Worm (Caenorhabditis elegans) whole organism, L1 larva: ENCODE measurements around the gene sra-29.

ENCODE experiments used
- C04F5.9 ChIP-seq: sonication (generic microtip); optimal IDR thresholded peaks from 2 replicates; lab custom pipeline; 2016; ENCODE audit warnings: missing genetic modification characterization, missing compliant biosample characterization
- C16A3.4 ChIP-seq: fragments of 150-350 bp; optimal IDR thresholded peaks from 2 replicates; lab custom pipeline; 2014; ENCODE audit warnings: missing biosample characterization, missing genetic modification characterization
- Y116A8C.19 ChIP-seq: sonication (generic microtip); optimal IDR thresholded peaks from 2 replicates; lab custom pipeline; 2016; ENCODE audit warnings: missing compliant biosample characterization, missing genetic modification characterization, borderline replicate concordance
- alr-1 ChIP-seq: fragments of 200-800 bp; sonication (Bioruptor generic); optimal IDR thresholded peaks from 2 replicates; lab custom pipeline; 2018; ENCODE audit warnings: borderline replicate concordance, mild to moderate bottlenecking, missing genetic modification characterization, missing compliant biosample characterization
- ama-1 ChIP-seq: fragments of 150-350 bp; optimal IDR thresholded peaks from 2 replicates; lab custom pipeline; 2014
- ceh-63 ChIP-seq: fragments of 200-800 bp; sonication (Bioruptor generic); optimal IDR thresholded peaks from 2 replicates; lab custom pipeline; 2018; ENCODE audit warnings: mild to moderate bottlenecking, missing genetic modification characterization, missing compliant biosample characterization
- ceh-8 ChIP-seq: fragments of 200-800 bp; sonication (Bioruptor generic); optimal IDR thresholded peaks from 2 replicates; lab custom pipeline; 2018; ENCODE audit warnings: mild to moderate bottlenecking, missing genetic modification characterization, moderate library complexity, missing compliant biosample characterization
- dpl-1 ChIP-seq, 3 experiments: fragments of 150-350 bp in 2 of 3; sonication (generic microtip) in 1 of 3; optimal IDR thresholded peaks; 2 replicates each; lab custom pipeline; 2014 to 2017; ENCODE audit warnings: missing biosample characterization in 3 of 3, missing genetic modification characterization in 3 of 3, missing genetic modification reagents in 3 of 3
- efl-3 ChIP-seq: fragments of 200-800 bp; sonication (Bioruptor generic); optimal IDR thresholded peaks from 2 replicates; lab custom pipeline; 2018; ENCODE audit warnings: mild to moderate bottlenecking, missing genetic modification characterization, missing compliant biosample characterization
- egl-13 ChIP-seq: sonication (generic microtip); optimal IDR thresholded peaks from 2 replicates; lab custom pipeline; 2016; ENCODE audit warnings: missing genotype, missing genetic modification reagents, missing genetic modification characterization, missing compliant biosample characterization
- egl-27 ChIP-seq, 2 experiments: fragments of 150-350 bp in 1 of 2; sonication (generic microtip); optimal IDR thresholded peaks; 3 replicates each; lab custom pipeline; 2017 to 2018; ENCODE audit warnings: missing biosample characterization in 2 of 2, missing genetic modification characterization in 2 of 2, missing genetic modification reagents in 2 of 2
- elt-3 ChIP-seq, 6 experiments: fragments of 150-350 bp in 1 of 6; sonication (generic microtip); optimal IDR thresholded peaks; 2 replicates each; lab custom pipeline; 2017 to 2018; ENCODE audit warnings: missing biosample characterization in 6 of 6, missing genetic modification characterization in 6 of 6, inconsistent platforms in 1 of 6
- ets-5 ChIP-seq: fragments of 200-800 bp; sonication (Bioruptor generic); IDR thresholded peaks from 2 replicates; pipeline ENCODE4 v1.3.6; 2022; ENCODE audit warnings: missing genetic modification characterization, missing compliant biosample characterization
- fkh-4 ChIP-seq: sonication (generic microtip); optimal IDR thresholded peaks from 2 replicates; lab custom pipeline; 2016; ENCODE audit warnings: missing compliant biosample characterization, missing genetic modification characterization, borderline replicate concordance
- fkh-8 ChIP-seq: sonication (generic microtip); optimal IDR thresholded peaks from 2 replicates; lab custom pipeline; 2016; ENCODE audit warnings: mild to moderate bottlenecking, missing genetic modification characterization, missing compliant biosample characterization
- fos-1 ChIP-seq: fragments of 150-350 bp; optimal IDR thresholded peaks from 2 replicates; lab custom pipeline; 2014; ENCODE audit warnings: missing biosample characterization, missing genetic modification characterization
- hlh-4 ChIP-seq: sonication (generic microtip); optimal IDR thresholded peaks from 2 replicates; lab custom pipeline; 2016; ENCODE audit warnings: mild to moderate bottlenecking, missing genetic modification characterization, missing compliant biosample characterization
- irx-1 ChIP-seq: sonication (generic microtip); optimal IDR thresholded peaks from 2 replicates; lab custom pipeline; 2016; ENCODE audit warnings: missing genetic modification characterization, missing compliant biosample characterization
- jun-1 ChIP-seq: fragments of 150-350 bp; optimal IDR thresholded peaks from 2 replicates; lab custom pipeline; 2014; ENCODE audit warnings: missing biosample characterization, missing genetic modification reagents, missing genetic modification characterization
- lin-13 ChIP-seq: fragments of 150-350 bp; optimal IDR thresholded peaks from 2 replicates; lab custom pipeline; 2014; ENCODE audit warnings: missing biosample characterization, missing genetic modification reagents, missing genetic modification characterization
- lin-15B ChIP-seq: fragments of 150-350 bp; sonication (generic microtip); optimal IDR thresholded peaks from 3 replicates; lab custom pipeline; 2014; ENCODE audit warnings: missing biosample characterization, missing genetic modification characterization
- lin-35 ChIP-seq, 2 experiments: fragments of 150-350 bp; optimal IDR thresholded peaks; 2 replicates each; lab custom pipeline; 2014; ENCODE audit warnings: missing biosample characterization in 2 of 2, missing genetic modification characterization in 2 of 2, missing genetic modification reagents in 2 of 2
- lsy-2 ChIP-seq, 2 experiments: fragments of 150-350 bp; optimal IDR thresholded peaks; 2 replicates each; lab custom pipeline; 2014; ENCODE audit warnings: missing biosample characterization in 2 of 2, missing genetic modification characterization in 2 of 2
- mab-9 ChIP-seq: fragments of 200-800 bp; sonication (Bioruptor generic); IDR thresholded peaks from 2 replicates; pipeline ENCODE4 v1.3.6; 2022; ENCODE audit warnings: missing genetic modification reagents, missing genetic modification characterization, missing compliant biosample characterization
- mef-2 ChIP-seq: fragments of 150-350 bp; optimal IDR thresholded peaks from 2 replicates; lab custom pipeline; 2014; ENCODE audit warnings: missing biosample characterization, missing genetic modification characterization
- mep-1 ChIP-seq: fragments of 150-350 bp; optimal IDR thresholded peaks from 2 replicates; lab custom pipeline; 2014; ENCODE audit warnings: missing biosample characterization, missing genetic modification characterization
- nhr-11 ChIP-seq: fragments of 150-350 bp; optimal IDR thresholded peaks from 2 replicates; lab custom pipeline; 2014; ENCODE audit warnings: missing biosample characterization, missing genetic modification characterization
- nhr-12 ChIP-seq: sonication (generic microtip); optimal IDR thresholded peaks from 2 replicates; lab custom pipeline; 2017; ENCODE audit warnings: missing biosample characterization, missing genetic modification characterization
- nhr-19 ChIP-seq: fragments of 200-800 bp; sonication (Bioruptor generic); conservative IDR thresholded peaks from 2 replicates; pipeline ENCODE4 v1.3.6; 2022; ENCODE audit warnings: missing genetic modification characterization, missing compliant biosample characterization
- nhr-237 ChIP-seq: fragments of 150-350 bp; optimal IDR thresholded peaks from 2 replicates; lab custom pipeline; 2014; ENCODE audit warnings: missing biosample characterization, missing genetic modification characterization
- nhr-28 ChIP-seq: fragments of 150-350 bp; optimal IDR thresholded peaks from 2 replicates; lab custom pipeline; 2014; ENCODE audit warnings: missing biosample characterization, missing genetic modification characterization
- nhr-85 ChIP-seq: sonication (generic microtip); peaks from one replicate; lab custom pipeline; 2016; ENCODE audit warnings: missing genetic modification characterization, inconsistent platforms, missing compliant biosample characterization
- pag-3 ChIP-seq: sonication (generic microtip); optimal IDR thresholded peaks from 2 replicates; lab custom pipeline; 2017; ENCODE audit warnings: missing genetic modification characterization, mild to moderate bottlenecking, missing compliant biosample characterization, antibody characterized with exemption, borderline replicate concordance; ENCODE audit not compliant: insufficient read depth
- pax-3 ChIP-seq: fragments of 200-800 bp; sonication (Bioruptor generic); optimal IDR thresholded peaks from 2 replicates; lab custom pipeline; 2018; ENCODE audit warnings: mild to moderate bottlenecking, missing genetic modification characterization, moderate library complexity, missing compliant biosample characterization
- pqm-1 ChIP-seq: sonication (generic microtip); optimal IDR thresholded peaks from 3 replicates; lab custom pipeline; 2017; ENCODE audit warnings: missing biosample characterization, missing genetic modification characterization
- rnt-1 ChIP-seq: sonication (generic microtip); optimal IDR thresholded peaks from 2 replicates; lab custom pipeline; 2016; ENCODE audit warnings: mild to moderate bottlenecking, missing genetic modification characterization, moderate library complexity, missing compliant biosample characterization
- snpc-4 ChIP-seq: fragments of 150-350 bp; optimal IDR thresholded peaks from 2 replicates; lab custom pipeline; 2014; ENCODE audit warnings: missing biosample characterization, missing genetic modification characterization
- sox-4 ChIP-seq: sonication (generic microtip); optimal IDR thresholded peaks from 2 replicates; lab custom pipeline; 2016; ENCODE audit warnings: missing genetic modification characterization, missing compliant biosample characterization
- sup-37 ChIP-seq: fragments of 200-800 bp; sonication (Bioruptor generic); optimal IDR thresholded peaks from 2 replicates; lab custom pipeline; 2018; ENCODE audit warnings: mild to moderate bottlenecking, missing genetic modification characterization, missing compliant biosample characterization
- tbx-2 ChIP-seq: sonication (generic microtip); optimal IDR thresholded peaks from 2 replicates; lab custom pipeline; 2016; ENCODE audit warnings: missing genetic modification characterization, missing compliant biosample characterization
- unc-130 ChIP-seq: fragments of 150-350 bp; optimal IDR thresholded peaks from 2 replicates; lab custom pipeline; 2017; ENCODE audit warnings: missing biosample characterization, missing genetic modification characterization, inconsistent platforms
- unc-30 ChIP-seq: sonication (generic microtip); optimal IDR thresholded peaks from 2 replicates; lab custom pipeline; 2017; ENCODE audit warnings: missing biosample characterization, missing genetic modification characterization
- vab-15 ChIP-seq: sonication (generic microtip); optimal IDR thresholded peaks from 2 replicates; lab custom pipeline; 2017; ENCODE audit warnings: missing genotype, mild to moderate bottlenecking, missing genetic modification characterization, missing compliant biosample characterization
- zag-1 ChIP-seq: fragments of 150-350 bp; optimal IDR thresholded peaks from 2 replicates; lab custom pipeline; 2014; ENCODE audit warnings: missing biosample characterization, missing genetic modification characterization
- zip-4 ChIP-seq: fragments of 200-800 bp; sonication (Bioruptor generic); optimal IDR thresholded peaks from 2 replicates; lab custom pipeline; 2018; ENCODE audit warnings: mild to moderate bottlenecking, missing genetic modification characterization, moderate library complexity, missing compliant biosample characterization
- ztf-11 ChIP-seq, 2 experiments: sonication (generic microtip); optimal IDR thresholded peaks; 2 replicates each; lab custom pipeline; 2016 to 2017; ENCODE audit warnings: missing genetic modification characterization in 2 of 2, missing biosample characterization in 1 of 2, missing compliant biosample characterization in 1 of 2
- ztf-4 ChIP-seq: fragments of 150-350 bp; optimal IDR thresholded peaks from 2 replicates; lab custom pipeline; 2014; ENCODE audit warnings: missing biosample characterization, missing genetic modification characterization

The sra-29 gene

ce11 chrII:6575647-6576046 is at the start of gene sra-29:
Gene sra-29 (minus strand): TSS chrII:6575747.
- TF ChIP-seq nhr-19, result no peak
- no peak for TF ChIP-seq pax-3 (tag; lab: Kevin White, UChicago)
- TF ChIP-seq ama-1, result no peak
- no peak for TF ChIP-seq nhr-85
- no peak for TF ChIP-seq pag-3 (tag; lab: Kevin White, UChicago)

- TF ChIP-seq Y116A8C.19 (no peak), lin-35 (GFP tag; optimal IDR thresholded peaks at IDR 0.05; lab: Kevin White, UChicago) (no peak), vab-15 (tag; lab: Kevin White, UChicago) (no peak), lin-13 (GFP tag; lab: Kevin White, UChicago) (no peak), sox-4 (no peak), mep-1 (tag; lab: Kevin White, UChicago) (no peak), dpl-1 (GFP tag; optimal IDR thresholded peaks at IDR 0.05; lab: Kevin White, UChicago) (no peak), alr-1 (no peak), nhr-12 (no peak), nhr-11 (tag; lab: Kevin White, UChicago) (no peak), nhr-28 (tag; lab: Kevin White, UChicago) (no peak), pag-3 (tag; lab: Kevin White, UChicago) (no peak), egl-27 (tag; optimal IDR thresholded peaks at IDR 0.05; lab: Kevin White, UChicago) (no peak), ceh-63 (GFP tag; lab: Kevin White, UChicago) (no peak), rnt-1 (tag; lab: Kevin White, UChicago) (no peak), unc-130 (no peak)
- TF ChIP-seq, all 84 proteins: peak for 0
Measured at ce11 chrII:6625302-6625701, 49.8 kb upstream of the sra-29 start, which contains the start of gene F54H5.14. Gene F54H5.14 (minus strand): TSS chrII:6625402.

- TF ChIP-seq jun-1 (no peak), pqm-1 (tag; lab: Kevin White, UChicago) (no peak), ceh-8 (GFP tag; lab: Kevin White, UChicago) (no peak), pag-3 (tag; lab: Kevin White, UChicago) (no peak), lin-35 (GFP tag; optimal IDR thresholded peaks at IDR 0.05; lab: Kevin White, UChicago) (no peak), zip-4 (GFP tag; lab: Kevin White, UChicago) (no peak), C04F5.9 (tag; lab: Kevin White, UChicago) (no peak), nhr-12 (no peak), hlh-4 (tag; lab: Kevin White, UChicago) (no peak), efl-3 (GFP tag; lab: Kevin White, UChicago) (no peak), lin-15B (no peak), egl-13 (tag; lab: Kevin White, UChicago) (no peak), lsy-2 (tag; optimal IDR thresholded peaks at IDR 0.05; lab: Kevin White, UChicago) (no peak), fkh-8 (no peak), nhr-11 (tag; lab: Kevin White, UChicago) (no peak), ztf-11 (tag; optimal IDR thresholded peaks at IDR 0.05; lab: Kevin White, UChicago) (no peak), mef-2 (tag; lab: Kevin White, UChicago) (no peak)
Measured at ce11 chrII:6621886-6622285, 46.3 kb upstream of the sra-29 start, which contains the start of gene F54H5.3. Gene F54H5.3 (plus strand): TSS chrII:6622186.

ce11 chrII:6619007-6619406 is 43.5 kb upstream of the sra-29 start:
- peak in 3 of 6 experiments; percentile 21 to 79 (median 24) for TF ChIP-seq elt-3 (tag; optimal IDR thresholded peaks at IDR 0.05; lab: Kevin White, UChicago)
- no peak for TF ChIP-seq ets-5 (GFP tag; lab: Robert Waterston, UW)
- no peak for TF ChIP-seq nhr-237 (tag; lab: Kevin White, UChicago)
- no peak for TF ChIP-seq snpc-4 (tag; lab: Kevin White, UChicago)
- no peak for TF ChIP-seq fos-1 (tag; lab: Kevin White, UChicago)
- TF ChIP-seq sup-37 (GFP tag; lab: Kevin White, UChicago), result no peak
- no peak for TF ChIP-seq tbx-2 (tag; lab: Kevin White, UChicago)
- TF ChIP-seq rnt-1 (tag; lab: Kevin White, UChicago), result no peak
- no peak for TF ChIP-seq irx-1
- TF ChIP-seq mab-9 (GFP tag; lab: Robert Waterston, UW), result no peak
- TF ChIP-seq nhr-19, result no peak
- TF ChIP-seq unc-30 (tag; lab: Kevin White, UChicago), result no peak
- no peak for TF ChIP-seq ztf-4
- no peak for TF ChIP-seq zag-1
- TF ChIP-seq fkh-4, result no peak
- no peak for TF ChIP-seq C16A3.4
- TF ChIP-seq nhr-28 (tag; lab: Kevin White, UChicago), result no peak
- no peak for TF ChIP-seq dpl-1 (GFP tag; optimal IDR thresholded peaks at IDR 0.05; lab: Kevin White, UChicago)
- TF ChIP-seq hlh-4 (tag; lab: Kevin White, UChicago), result no peak
- no peak for TF ChIP-seq nhr-12
- peak; percentile 86 for TF ChIP-seq nhr-85
- TF ChIP-seq C04F5.9 (tag; lab: Kevin White, UChicago), result no peak
- TF ChIP-seq ztf-11 (tag; optimal IDR thresholded peaks at IDR 0.05; lab: Kevin White, UChicago), result no peak
- TF ChIP-seq zip-4 (GFP tag; lab: Kevin White, UChicago), result no peak
